Fruit fly (Drosophila melanogaster) whole organism, embryonic: ENCODE data around the gene Chpf.
A peak's percentile ranks its signal among the peaks of the same experiment; 100 is the strongest.

Source experiments
- B-H2 ChIP-seq: fragments of 200-800 bp; sonication (Bioruptor generic); optimal IDR thresholded peaks from 2 replicates; lab custom pipeline; 2018; ENCODE audit warnings: missing biosample characterization, mild to moderate bottlenecking, missing genetic modification characterization
- CG10209 ChIP-seq: fragments of 200-800 bp; sonication (Bioruptor generic); optimal IDR thresholded peaks from 3 replicates; lab custom pipeline; 2017; ENCODE audit warnings: missing biosample characterization, mild to moderate bottlenecking, missing genetic modification characterization, missing genetic modification reagents
- CG10267 ChIP-seq: fragments of 200-800 bp; sonication (Bioruptor generic); optimal IDR thresholded peaks from 2 replicates; lab custom pipeline; 2018; ENCODE audit warnings: missing biosample characterization, mild to moderate bottlenecking, missing genetic modification characterization, moderate library complexity
- CG1603 ChIP-seq: fragments of 200-800 bp; sonication (Bioruptor generic); optimal IDR thresholded peaks from 2 replicates; lab custom pipeline; 2019; ENCODE audit warnings: missing biosample characterization, mild to moderate bottlenecking, missing genetic modification characterization, moderate library complexity
- CG1647 ChIP-seq: fragments of 200-800 bp; sonication (Bioruptor generic); optimal IDR thresholded peaks from 3 replicates; lab custom pipeline; 2016; ENCODE audit warnings: missing biosample characterization, missing genetic modification characterization
- CG2116 ChIP-seq: fragments of 200-800 bp; sonication (Bioruptor generic); optimal IDR thresholded peaks from 3 replicates; lab custom pipeline; 2018; ENCODE audit warnings: missing biosample characterization, mild to moderate bottlenecking, missing genetic modification characterization
- CG2712 ChIP-seq: fragments of 200-800 bp; optimal IDR thresholded peaks from 3 replicates; lab custom pipeline; 2019; ENCODE audit warnings: missing biosample characterization, mild to moderate bottlenecking, missing genetic modification characterization, moderate library complexity
- CG30403 ChIP-seq: fragments of 200-800 bp; sonication (Bioruptor generic); optimal IDR thresholded peaks from 3 replicates; lab custom pipeline; 2016; ENCODE audit warnings: missing biosample characterization, missing genetic modification characterization
- CG31365 ChIP-seq: fragments of 200-800 bp; sonication (Bioruptor generic); optimal IDR thresholded peaks from 2 replicates; lab custom pipeline; 2018; ENCODE audit warnings: missing biosample characterization, mild to moderate bottlenecking, missing genetic modification characterization
- CG31388 ChIP-seq: fragments of 200-800 bp; sonication (Bioruptor generic); optimal IDR thresholded peaks from 2 replicates; lab custom pipeline; 2016; ENCODE audit warnings: missing biosample characterization, missing genetic modification characterization
- CG32772 ChIP-seq: fragments of 200-800 bp; sonication (Bioruptor generic); IDR thresholded peaks from 2 replicates; pipeline ENCODE4 v1.3.6; 2022; ENCODE audit warnings: missing biosample characterization, missing genetic modification characterization
- CG3838 ChIP-seq: fragments of 200-800 bp; sonication (Bioruptor generic); optimal IDR thresholded peaks from 3 replicates; lab custom pipeline; 2016; ENCODE audit warnings: missing biosample characterization, missing genetic modification characterization
- CG3995 ChIP-seq: fragments of 200-800 bp; sonication (Bioruptor generic); optimal IDR thresholded peaks from 3 replicates; lab custom pipeline; 2016; ENCODE audit warnings: missing biosample characterization, missing genetic modification characterization
- CG4404 ChIP-seq: fragments of 200-800 bp; sonication (Bioruptor generic); IDR thresholded peaks from 2 replicates; pipeline ENCODE4 v1.3.6; 2022; ENCODE audit warnings: missing biosample characterization, missing genetic modification characterization
- CG4617 ChIP-seq: fragments of 200-800 bp; sonication (Bioruptor generic); optimal IDR thresholded peaks from 3 replicates; lab custom pipeline; 2016; ENCODE audit warnings: missing biosample characterization, missing genetic modification characterization, borderline replicate concordance
- CG6272 ChIP-seq: fragments of 200-800 bp; sonication (Bioruptor generic); IDR thresholded peaks from 2 replicates; pipeline ENCODE4 v1.3.6; 2022; ENCODE audit warnings: missing biosample characterization, missing genetic modification characterization
- CG6813 ChIP-seq: fragments of 200-800 bp; sonication (Bioruptor generic); optimal IDR thresholded peaks from 2 replicates; lab custom pipeline; 2017; ENCODE audit warnings: missing biosample characterization, missing genetic modification characterization, mild to moderate bottlenecking, moderate library complexity, missing genetic modification reagents
- CG7928 ChIP-seq: fragments of 200-800 bp; sonication (Bioruptor generic); optimal IDR thresholded peaks from 2 replicates; lab custom pipeline; 2017; ENCODE audit warnings: missing biosample characterization, mild to moderate bottlenecking, missing genetic modification characterization
- CG9437 ChIP-seq: fragments of 200-800 bp; sonication (Bioruptor generic); optimal IDR thresholded peaks from 2 replicates; lab custom pipeline; 2018; ENCODE audit warnings: missing biosample characterization, mild to moderate bottlenecking, missing genetic modification characterization
- CTCF ChIP-seq: fragments of 200-800 bp; sonication (Bioruptor generic); optimal IDR thresholded peaks from 2 replicates; lab custom pipeline; 2017; ENCODE audit warnings: missing biosample characterization, mild to moderate bottlenecking, missing genetic modification characterization, moderate library complexity
- Fer2 ChIP-seq: fragments of 200-800 bp; sonication (Bioruptor generic); optimal IDR thresholded peaks from 2 replicates; lab custom pipeline; 2018; ENCODE audit warnings: missing biosample characterization, mild to moderate bottlenecking, missing genetic modification characterization, moderate library complexity
- Gug ChIP-seq: fragments of 200-800 bp; sonication (Bioruptor generic); IDR thresholded peaks from 4 replicates; pipeline ENCODE4 v1.3.6; 2022; ENCODE audit warnings: missing biosample characterization, missing genetic modification characterization
- H2.0 ChIP-seq: fragments of 200-800 bp; sonication (Bioruptor generic); IDR thresholded peaks from 2 replicates; pipeline ENCODE4 v1.3.6; 2022; ENCODE audit warnings: missing biosample characterization, missing genetic modification characterization
- Hmx ChIP-seq: fragments of 200-800 bp; sonication (Bioruptor generic); optimal IDR thresholded peaks from 2 replicates; lab custom pipeline; 2016; ENCODE audit warnings: missing biosample characterization, missing genetic modification characterization
- Mad ChIP-seq: fragments of 200-800 bp; sonication (Bioruptor generic); optimal IDR thresholded peaks from 2 replicates; lab custom pipeline; 2016; ENCODE audit warnings: missing biosample characterization, missing genetic modification characterization
- Pdp1 ChIP-seq, 2 experiments: fragments of 200-800 bp; sonication (Bioruptor generic); optimal IDR thresholded peaks; 3 replicates each; lab custom pipeline; 2016; ENCODE audit warnings: missing biosample characterization in 2 of 2, missing genetic modification characterization in 2 of 2, mild to moderate bottlenecking in 1 of 2, moderate library complexity in 1 of 2
- Sox100B ChIP-seq: fragments of 200-800 bp; sonication (Bioruptor generic); optimal IDR thresholded peaks from 3 replicates; lab custom pipeline; 2018; ENCODE audit warnings: missing biosample characterization, mild to moderate bottlenecking, missing genetic modification characterization
- Spps ChIP-seq: fragments of 200-800 bp; sonication (Bioruptor generic); optimal IDR thresholded peaks from 2 replicates; lab custom pipeline; 2018; ENCODE audit warnings: missing biosample characterization, mild to moderate bottlenecking, missing genetic modification characterization
- Stat92E ChIP-seq, 3 experiments: fragments of >200 bp in 2 of 3; fragments of 200-800 bp in 1 of 3; sonication (Bioruptor generic) in 1 of 3; optimal IDR thresholded peaks; 2 replicates each; lab custom pipeline; 2017 to 2019; ENCODE audit warnings: missing biosample characterization in 3 of 3, missing genetic modification characterization in 3 of 3, mild to moderate bottlenecking in 1 of 3, moderate library complexity in 1 of 3
- YL-1 ChIP-seq: fragments of 200-800 bp; sonication (Bioruptor generic); optimal IDR thresholded peaks from 3 replicates; lab custom pipeline; 2017; ENCODE audit warnings: missing biosample characterization, mild to moderate bottlenecking, missing genetic modification characterization
- aop ChIP-seq: fragments of 200-800 bp; sonication (Bioruptor generic); IDR thresholded peaks from 2 replicates; pipeline ENCODE4 v1.3.6; 2022; ENCODE audit warnings: missing biosample characterization, missing genetic modification characterization
- ara ChIP-seq: fragments of 200-800 bp; sonication (Bioruptor generic); IDR thresholded peaks from 2 replicates; pipeline ENCODE4 v1.3.6; 2022; ENCODE audit warnings: missing biosample characterization, missing genetic modification characterization
- bcd ChIP-seq: fragments of 200-800 bp; sonication (Bioruptor generic); optimal IDR thresholded peaks from 2 replicates; lab custom pipeline; 2017; ENCODE audit warnings: missing biosample characterization, mild to moderate bottlenecking, missing genetic modification characterization
- chm ChIP-seq: fragments of 200-800 bp; sonication (Bioruptor generic); IDR thresholded peaks from 2 replicates; pipeline ENCODE4 v1.3.6; 2022; ENCODE audit warnings: missing biosample characterization, missing genetic modification characterization
- croc ChIP-seq: fragments of 200-800 bp; sonication (Bioruptor generic); conservative IDR thresholded peaks from 3 replicates; pipeline ENCODE4 v1.3.6; 2022; ENCODE audit warnings: missing biosample characterization, missing genetic modification characterization
- ems ChIP-seq: fragments of 200-800 bp; sonication (Bioruptor generic); optimal IDR thresholded peaks from 3 replicates; lab custom pipeline; 2016; ENCODE audit warnings: missing biosample characterization, missing genetic modification characterization
- fu2 ChIP-seq: fragments of 200-800 bp; sonication (Bioruptor generic); optimal IDR thresholded peaks from 2 replicates; lab custom pipeline; 2016; ENCODE audit warnings: missing biosample characterization, missing genetic modification characterization
- her ChIP-seq: fragments of 200-800 bp; sonication (Bioruptor generic); optimal IDR thresholded peaks from 2 replicates; lab custom pipeline; 2016; ENCODE audit warnings: missing biosample characterization, missing genetic modification characterization
- insv ChIP-seq, 2 experiments: fragments of 200-800 bp; sonication (Bioruptor generic); optimal IDR thresholded peaks; 3 replicates each; lab custom pipeline; 2016 to 2018; ENCODE audit warnings: missing biosample characterization in 2 of 2, missing genetic modification characterization in 2 of 2
- jing ChIP-seq: fragments of 200-800 bp; sonication (Bioruptor generic); optimal IDR thresholded peaks from 2 replicates; lab custom pipeline; 2018; ENCODE audit warnings: missing biosample characterization, mild to moderate bottlenecking, missing genetic modification characterization
- ken ChIP-seq: fragments of 200-800 bp; sonication (Bioruptor generic); IDR thresholded peaks from 3 replicates; pipeline ENCODE4 v1.3.6; 2022; ENCODE audit warnings: missing biosample characterization, missing genetic modification characterization
- nau ChIP-seq: fragments of 200-800 bp; sonication (Bioruptor generic); optimal IDR thresholded peaks from 3 replicates; lab custom pipeline; 2017; ENCODE audit warnings: missing biosample characterization, mild to moderate bottlenecking, missing genetic modification characterization, missing genetic modification reagents
- nmo ChIP-seq: fragments of 200-800 bp; sonication (Bioruptor generic); optimal IDR thresholded peaks from 2 replicates; lab custom pipeline; 2018; ENCODE audit warnings: missing biosample characterization, mild to moderate bottlenecking, missing genetic modification characterization, moderate library complexity
- oc ChIP-seq: fragments of 200-800 bp; sonication (Bioruptor generic); optimal IDR thresholded peaks from 2 replicates; lab custom pipeline; 2018; ENCODE audit warnings: missing biosample characterization, mild to moderate bottlenecking, missing genetic modification characterization, moderate library complexity
- peb ChIP-seq: fragments of 200-800 bp; sonication (Bioruptor generic); IDR thresholded peaks from 2 replicates; pipeline ENCODE4 v1.3.6; 2022; ENCODE audit warnings: missing biosample characterization, missing genetic modification characterization
- prd ChIP-seq, 3 experiments: fragments of >200 bp in 2 of 3; fragments of 200-800 bp in 1 of 3; sonication (Bioruptor generic) in 1 of 3; optimal IDR thresholded peaks in 2 of 3; IDR thresholded peaks in 1 of 3; 2 replicates in 2 of 3; 3 replicates in 1 of 3; pipeline versions ENCODE4 v1.3.6 to Lab custom; 2017 to 2022; ENCODE audit warnings: missing biosample characterization in 1 of 3, missing genetic modification characterization in 1 of 3
- shn ChIP-seq: fragments of 200-800 bp; sonication (Bioruptor generic); optimal IDR thresholded peaks from 3 replicates; lab custom pipeline; 2016; ENCODE audit warnings: missing biosample characterization, missing genetic modification characterization
- sim ChIP-seq: fragments of 200-800 bp; sonication (Bioruptor generic); IDR thresholded peaks from 2 replicates; pipeline ENCODE4 v1.3.6; 2022; ENCODE audit warnings: missing biosample characterization, missing genetic modification characterization
- tgo ChIP-seq: fragments of 200-800 bp; sonication (Bioruptor generic); IDR thresholded peaks from 3 replicates; pipeline ENCODE4 v1.3.6; 2022; ENCODE audit warnings: missing biosample characterization, missing genetic modification characterization
- tup ChIP-seq: fragments of 200-800 bp; sonication (Bioruptor generic); optimal IDR thresholded peaks from 2 replicates; lab custom pipeline; 2016; ENCODE audit warnings: missing biosample characterization, mild to moderate bottlenecking, missing genetic modification characterization, moderate library complexity
- tx ChIP-seq: fragments of 200-800 bp; sonication (Bioruptor generic); optimal IDR thresholded peaks from 2 replicates; lab custom pipeline; 2016; ENCODE audit warnings: missing biosample characterization, missing genetic modification characterization

Chpf gene

DNA sequence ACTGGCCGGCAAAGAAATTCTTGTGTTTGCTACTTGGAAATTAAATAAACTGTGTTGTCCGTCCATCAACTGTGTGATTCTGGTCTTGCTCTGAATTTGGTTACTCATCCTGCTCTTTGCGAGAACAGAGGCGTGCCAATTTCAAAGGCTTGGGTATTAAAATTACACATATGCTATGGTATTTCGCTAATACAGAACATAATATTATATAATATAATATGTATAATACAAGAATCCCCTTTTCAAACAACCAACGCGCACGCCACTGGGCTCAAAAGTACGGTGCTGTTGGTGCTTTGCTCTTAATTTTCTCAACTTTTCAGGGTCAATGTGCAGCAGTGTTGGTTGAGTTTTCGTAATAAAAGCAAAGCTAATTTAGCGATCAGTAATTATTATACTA lies 12.3 kb downstream of the Chpf start:
- TF ChIP-seq CG7928 (GFP tag; lab: Kevin White, UChicago) (peak; percentile 20), CTCF (GFP tag; lab: Kevin White, UChicago) (no peak), CG1647 (GFP tag; lab: Kevin White, UChicago) (no peak), Gug (GFP tag; lab: Robert Waterston, UW) (peak; percentile 84), jing (GFP tag; lab: Kevin White, UChicago) (peak; percentile 45), Mad (no peak), ems (GFP tag; lab: Kevin White, UChicago) (no peak), Fer2 (tag; lab: Kevin White, UChicago) (peak; percentile 79), nau (GFP tag; lab: Kevin White, UChicago) (peak; percentile 51), Hmx (GFP tag; lab: Kevin White, UChicago) (no peak), prd (optimal IDR thresholded peaks at IDR 0.05; lab: Kevin White, UChicago) (no peak), prd (GFP tag; IDR thresholded peaks at IDR 0.05; lab: Robert Waterston, UW) (peak; percentile 88), CG10267 (tag; lab: Kevin White, UChicago) (peak; percentile 59), bcd (GFP tag; lab: Kevin White, UChicago) (peak; percentile 79), CG10209 (peak; percentile 83), tgo (GFP tag; lab: Robert Waterston, UW) (peak; percentile 91), nmo (GFP tag; lab: Kevin White, UChicago) (peak; percentile 83), CG4617 (peak; percentile 15), CG30403 (GFP tag; lab: Kevin White, UChicago) (peak; percentile 75), shn (no peak), CG3995 (GFP tag; lab: Kevin White, UChicago) (no peak), Sox100B (GFP tag; lab: Kevin White, UChicago) (peak; percentile 64), croc (GFP tag; lab: Robert Waterston, UW) (peak; percentile 62; the same call in 2 of the 3 replicates), ara (GFP tag; lab: Robert Waterston, UW) (peak; percentile 79), YL-1 (GFP tag; lab: Kevin White, UChicago) (peak; percentile 0), CG32772 (GFP tag; lab: Robert Waterston, UW) (peak; percentile 82), CG9437 (GFP tag; lab: Kevin White, UChicago) (peak; percentile 51), chm (GFP tag; lab: Robert Waterston, UW) (peak; percentile 87), CG3838 (no peak), sim (GFP tag; lab: Robert Waterston, UW) (no peak), insv (GFP tag; optimal IDR thresholded peaks at IDR 0.05; lab: Kevin White, UChicago) (no peak), H2.0 (GFP tag; lab: Robert Waterston, UW) (peak; percentile 90), her (no peak), aop (GFP tag; lab: Robert Waterston, UW) (0 out of 2 replicates have a peak, but pooled peaks have one; percentile 37), CG2712 (tag; lab: Kevin White, UChicago) (peak; percentile 76), CG31388 (GFP tag; lab: Kevin White, UChicago) (no peak), oc (tag; lab: Kevin White, UChicago) (peak; percentile 40), Stat92E (GFP tag; optimal IDR thresholded peaks at IDR 0.05; lab: Kevin White, UChicago) (no peak), tx (no peak), fu2 (GFP tag; lab: Kevin White, UChicago) (no peak), Spps (tag; lab: Kevin White, UChicago) (peak; percentile 39), CG6813 (GFP tag; lab: Kevin White, UChicago) (peak; percentile 80), CG2116 (GFP tag; lab: Kevin White, UChicago) (peak; percentile 13), CG31365 (peak; percentile 28), CG6272 (peak; percentile 89), ken (GFP tag; lab: Robert Waterston, UW) (peak; percentile 84), tup (GFP tag; lab: Kevin White, UChicago) (peak; percentile 35), Pdp1 (GFP tag; optimal IDR thresholded peaks at IDR 0.05; lab: Kevin White, UChicago) (peak; percentile 20 to 70), B-H2 (GFP tag; lab: Kevin White, UChicago) (peak; percentile 76), peb (GFP tag; lab: Robert Waterston, UW) (peak; percentile 33; the same call in 1 of the 2 replicates), CG1603 (peak; percentile 64), CG4404 (GFP tag; lab: Robert Waterston, UW) (peak; percentile 62)
